Fruit fly (Drosophila melanogaster) whole organism, wandering third instar larva: Measurements from ENCODE around the gene CG17078.

ENCODE experiments used
- CG9705 ChIP-seq: fragments of 200-800 bp; sonication (Bioruptor generic); optimal IDR thresholded peaks from 2 replicates; lab custom pipeline; 2018; ENCODE audit warnings: missing biosample characterization, mild to moderate bottlenecking, missing genetic modification characterization
- HLH106 ChIP-seq: fragments of 200-800 bp; optimal IDR thresholded peaks from 3 replicates; lab custom pipeline; 2019; ENCODE audit warnings: missing biosample characterization, mild to moderate bottlenecking, missing genetic modification characterization, moderate library complexity
- Hnf4 ChIP-seq: fragments of 200-800 bp; sonication (Bioruptor generic); optimal IDR thresholded peaks from 2 replicates; lab custom pipeline; 2016; ENCODE audit warnings: missing biosample characterization, mild to moderate bottlenecking, missing genetic modification characterization
- Hr83 ChIP-seq: fragments of 200-300 bp; sonication (Bioruptor generic); optimal IDR thresholded peaks from 2 replicates; lab custom pipeline; 2016; ENCODE audit warnings: missing biosample characterization, mild to moderate bottlenecking, missing genetic modification characterization, moderate library complexity; ENCODE audit not compliant: poor library complexity, severe bottlenecking
- Jra ChIP-seq: sonication (Bioruptor generic); optimal IDR thresholded peaks from 2 replicates; lab custom pipeline; 2016; ENCODE audit warnings: missing biosample characterization, missing genetic modification characterization
- Mio ChIP-seq: sonication (Bioruptor generic); optimal IDR thresholded peaks from 2 replicates; lab custom pipeline; 2016; ENCODE audit warnings: missing biosample characterization, missing genetic modification characterization
- Myc ChIP-seq: fragments of >200 bp; optimal IDR thresholded peaks from 2 replicates; lab custom pipeline; 2017
- N ChIP-seq: fragments of >200 bp; optimal IDR thresholded peaks from 2 replicates; lab custom pipeline; 2018; ENCODE audit warnings: missing biosample characterization, missing external identifiers, missing genetic modification characterization
- OdsH ChIP-seq: fragments of 200-800 bp; sonication (Bioruptor generic); optimal IDR thresholded peaks from 2 replicates; lab custom pipeline; 2016; ENCODE audit warnings: missing biosample characterization, mild to moderate bottlenecking, missing genetic modification characterization
- Rel ChIP-seq, 2 experiments: fragments of 200-800 bp; sonication (Bioruptor generic) in 1 of 2; optimal IDR thresholded peaks; 2 replicates in 1 of 2; 3 replicates in 1 of 2; lab custom pipeline; 2016 to 2019; ENCODE audit warnings: mild to moderate bottlenecking in 2 of 2, missing biosample characterization in 2 of 2, missing genetic modification characterization in 2 of 2, moderate library complexity in 1 of 2
- Sp1 ChIP-seq: fragments of 200-800 bp; sonication (Bioruptor generic); optimal IDR thresholded peaks from 3 replicates; lab custom pipeline; 2019; ENCODE audit warnings: missing biosample characterization, mild to moderate bottlenecking, missing genetic modification characterization, moderate library complexity
- br ChIP-seq: fragments of 200-800 bp; sonication (Bioruptor generic); optimal IDR thresholded peaks from 2 replicates; lab custom pipeline; 2016; ENCODE audit warnings: missing biosample characterization, missing genetic modification characterization
- brk ChIP-seq: fragments of 200-800 bp; sonication (Bioruptor generic); optimal IDR thresholded peaks from 2 replicates; lab custom pipeline; 2016; ENCODE audit warnings: missing biosample characterization, mild to moderate bottlenecking, missing genetic modification characterization
- dl ChIP-seq, 2 experiments: fragments of 175-275, 200-275 bp in 1 of 2; fragments of 200-275 bp in 1 of 2; sonication (Bioruptor generic); optimal IDR thresholded peaks; lab custom pipeline; 2018; ENCODE audit warnings: mild to moderate bottlenecking in 2 of 2, missing biosample characterization in 2 of 2, missing genetic modification characterization in 2 of 2, moderate library complexity in 2 of 2; ENCODE audit not compliant: partially characterized antibody in 2 of 2, insufficient read depth in 1 of 2
- dmrt93B ChIP-seq: fragments of 200-800 bp; sonication (Bioruptor generic); optimal IDR thresholded peaks from 2 replicates; lab custom pipeline; 2018; ENCODE audit warnings: missing biosample characterization, mild to moderate bottlenecking, missing genetic modification characterization
- dsf ChIP-seq: sonication (Bioruptor generic); optimal IDR thresholded peaks from 2 replicates; lab custom pipeline; 2016; ENCODE audit warnings: missing biosample characterization, missing genetic modification characterization, borderline replicate concordance
- ey ChIP-seq: fragments of 200-800 bp; sonication (Bioruptor generic); optimal IDR thresholded peaks from 2 replicates; lab custom pipeline; 2016; ENCODE audit warnings: missing biosample characterization, missing genetic modification characterization
- foxo ChIP-seq, 2 experiments: fragments of 200-800 bp; sonication (Bioruptor generic); optimal IDR thresholded peaks; 2 replicates in 1 of 2; 3 replicates in 1 of 2; lab custom pipeline; 2016 to 2017; ENCODE audit warnings: missing biosample characterization in 2 of 2, missing genetic modification characterization in 2 of 2
- fru ChIP-seq: fragments of 200-800 bp; sonication (Bioruptor generic); optimal IDR thresholded peaks from 3 replicates; lab custom pipeline; 2016; ENCODE audit warnings: missing biosample characterization, mild to moderate bottlenecking, missing genetic modification characterization
- h ChIP-seq: fragments of 200-800 bp; sonication (Bioruptor generic); optimal IDR thresholded peaks from 3 replicates; lab custom pipeline; 2016; ENCODE audit warnings: missing biosample characterization, mild to moderate bottlenecking, missing genetic modification characterization
- jim ChIP-seq: fragments of 175-275, 200-325 bp; sonication (Bioruptor generic); optimal IDR thresholded peaks from 2 replicates; lab custom pipeline; 2016; ENCODE audit warnings: missing biosample characterization, mild to moderate bottlenecking, missing genetic modification characterization
- lola ChIP-seq: fragments of >200 bp; optimal IDR thresholded peaks from 2 replicates; lab custom pipeline; 2017; ENCODE audit warnings: missing biosample characterization, missing genetic modification characterization
- pan ChIP-seq: fragments of >200 bp; optimal IDR thresholded peaks from 2 replicates; lab custom pipeline; 2017
- psq ChIP-seq: fragments of 200-800 bp; sonication (Bioruptor generic); optimal IDR thresholded peaks from 3 replicates; lab custom pipeline; 2017; ENCODE audit warnings: missing biosample characterization, mild to moderate bottlenecking, missing genetic modification characterization, moderate library complexity
- sage ChIP-seq: fragments of 200-800 bp; sonication (Bioruptor generic); optimal IDR thresholded peaks from 2 replicates; lab custom pipeline; 2016; ENCODE audit warnings: missing biosample characterization, mild to moderate bottlenecking, missing genetic modification characterization
- sv ChIP-seq: fragments of 200-800 bp; sonication (Bioruptor generic); optimal IDR thresholded peaks from 3 replicates; lab custom pipeline; 2016; ENCODE audit warnings: missing biosample characterization, missing genetic modification characterization
- tai ChIP-seq: sonication (Bioruptor generic); optimal IDR thresholded peaks from 2 replicates; lab custom pipeline; 2016; ENCODE audit warnings: missing biosample characterization, missing genetic modification characterization
- woc ChIP-seq: sonication (Bioruptor generic); optimal IDR thresholded peaks from 2 replicates; lab custom pipeline; 2016; ENCODE audit warnings: missing biosample characterization, mild to moderate bottlenecking, missing genetic modification characterization

CG17078 gene

dm6 chr2L:305198-305597, 27.2 kb upstream of the CG17078 start:
- TF ChIP-seq N (no peak), fru (no peak), tai (no peak), OdsH (no peak), Rel (GFP tag; optimal IDR thresholded peaks at IDR 0.05; lab: Kevin White, UChicago) (no peak), Rel (tag; optimal IDR thresholded peaks at IDR 0.05; lab: Kevin White, UChicago) (no peak), Hr83 (GFP tag; lab: Kevin White, UChicago) (no peak), woc (GFP tag; lab: Kevin White, UChicago) (no peak), CG9705 (GFP tag; lab: Kevin White, UChicago) (no peak)

dm6 chr2L:303306-303962, 25.4 kb upstream of the CG17078 start:
- no peak for TF ChIP-seq CG9705 (GFP tag; lab: Kevin White, UChicago)
- no peak for TF ChIP-seq dl (GFP tag; optimal IDR thresholded peaks at IDR 0.05; lab: Kevin White, UChicago; ENCODE audit: insufficient read depth in 1 of 2, partially characterized antibody in 2 of 2)
- TF ChIP-seq Sp1 (GFP tag; lab: Kevin White, UChicago): no peak
- no peak for TF ChIP-seq foxo (GFP tag; optimal IDR thresholded peaks at IDR 0.05; lab: Kevin White, UChicago)
- no peak for TF ChIP-seq ey
- TF ChIP-seq h: no peak
- TF ChIP-seq Hnf4 (GFP tag; lab: Kevin White, UChicago): no peak
- TF ChIP-seq Rel (GFP tag; optimal IDR thresholded peaks at IDR 0.05; lab: Kevin White, UChicago): no peak
- no peak for TF ChIP-seq Rel (tag; optimal IDR thresholded peaks at IDR 0.05; lab: Kevin White, UChicago)
- TF ChIP-seq jim (GFP tag; lab: Kevin White, UChicago): no peak
- TF ChIP-seq sv (GFP tag; lab: Kevin White, UChicago): no peak
- TF ChIP-seq pan: no peak
- no peak for TF ChIP-seq lola (GFP tag; lab: Kevin White, UChicago)

dm6 chr2L:300877-301706, 23.1 kb upstream of the CG17078 start:
- TF ChIP-seq sage (GFP tag; lab: Kevin White, UChicago) (no peak), br (peak; percentile 56), h (peak; percentile 70), Hr83 (GFP tag; lab: Kevin White, UChicago) (peak; percentile 57), Myc (lab: Kevin White, UChicago) (no peak), Rel (GFP tag; optimal IDR thresholded peaks at IDR 0.05; lab: Kevin White, UChicago) (no peak), Rel (tag; optimal IDR thresholded peaks at IDR 0.05; lab: Kevin White, UChicago) (peak; percentile 61), Jra (no peak)
- TF ChIP-seq, all 38 proteins: peak for 4

dm6 chr2L:300006-300405, 22.0 kb upstream of the CG17078 start:
- TF ChIP-seq br: no peak
- TF ChIP-seq OdsH: no peak
- no peak for TF ChIP-seq Mio
- no peak for TF ChIP-seq lola (GFP tag; lab: Kevin White, UChicago)
- TF ChIP-seq tai: no peak
- no peak for TF ChIP-seq foxo (GFP tag; optimal IDR thresholded peaks at IDR 0.05; lab: Kevin White, UChicago)
- TF ChIP-seq dsf (GFP tag; lab: Kevin White, UChicago): no peak
- TF ChIP-seq sv (GFP tag; lab: Kevin White, UChicago): no peak
- TF ChIP-seq h: no peak
- no peak for TF ChIP-seq Jra

- TF ChIP-seq woc (GFP tag; lab: Kevin White, UChicago) (no peak), Mio (no peak), tai (no peak), HLH106 (tag; lab: Kevin White, UChicago) (no peak), Jra (no peak), jim (GFP tag; lab: Kevin White, UChicago) (no peak), dmrt93B (GFP tag; lab: Kevin White, UChicago) (no peak), psq (GFP tag; lab: Kevin White, UChicago) (no peak), N (no peak), brk (GFP tag; lab: Kevin White, UChicago) (no peak)
Observed at dm6 chr2L:299038-299437, 21.0 kb upstream of the CG17078 start.
